Fruit fly (Drosophila melanogaster) whole organism, embryonic: ENCODE data around the gene CG2611.

ENCODE experiments used
- Asciz ChIP-seq: fragments of 200-800 bp; sonication (Bioruptor generic); optimal IDR thresholded peaks from 2 replicates; lab custom pipeline; 2017; ENCODE audit warnings: missing biosample characterization, mild to moderate bottlenecking, missing genetic modification characterization, missing genetic modification reagents
- B-H2 ChIP-seq: fragments of 200-800 bp; sonication (Bioruptor generic); optimal IDR thresholded peaks from 2 replicates; lab custom pipeline; 2018; ENCODE audit warnings: missing biosample characterization, mild to moderate bottlenecking, missing genetic modification characterization
- Bdp1 ChIP-seq: fragments of 200-800 bp; sonication (Bioruptor generic); optimal IDR thresholded peaks from 3 replicates; lab custom pipeline; 2016; ENCODE audit warnings: missing biosample characterization, missing genetic modification characterization
- C15 ChIP-seq: fragments of 200-800 bp; sonication (Bioruptor generic); IDR thresholded peaks from 3 replicates; pipeline ENCODE4 v1.3.6; 2022; ENCODE audit warnings: missing biosample characterization, missing genetic modification characterization
- CG11504 ChIP-seq: fragments of 200-800 bp; sonication (Bioruptor generic); optimal IDR thresholded peaks from 3 replicates; lab custom pipeline; 2019; ENCODE audit warnings: missing biosample characterization, mild to moderate bottlenecking, missing genetic modification characterization, moderate library complexity
- CG14014 ChIP-seq: fragments of 200-800 bp; sonication (Bioruptor generic); IDR thresholded peaks from 2 replicates; pipeline ENCODE4 v1.3.6; 2022; ENCODE audit warnings: missing biosample characterization, missing genetic modification characterization
- CG15479 ChIP-seq: fragments of 200-800 bp; sonication (Bioruptor generic); optimal IDR thresholded peaks from 3 replicates; lab custom pipeline; 2019; ENCODE audit warnings: missing biosample characterization, mild to moderate bottlenecking, missing genetic modification characterization, moderate library complexity
- CG16813 ChIP-seq: fragments of 200-800 bp; sonication (Bioruptor generic); IDR thresholded peaks from 3 replicates; pipeline ENCODE4 v1.3.6; 2022; ENCODE audit warnings: missing biosample characterization, missing genetic modification characterization; ENCODE audit not compliant: partially characterized antibody
- CG17568 ChIP-seq: fragments of 200-800 bp; sonication (Bioruptor generic); optimal IDR thresholded peaks from 2 replicates; lab custom pipeline; 2018; ENCODE audit warnings: missing biosample characterization, mild to moderate bottlenecking, missing genetic modification characterization, moderate library complexity
- CG1792 ChIP-seq: fragments of 200-800 bp; sonication (Bioruptor generic); optimal IDR thresholded peaks from 2 replicates; lab custom pipeline; 2016; ENCODE audit warnings: missing biosample characterization, missing genetic modification characterization
- CG18011 ChIP-seq: fragments of 200-800 bp; sonication (Bioruptor generic); optimal IDR thresholded peaks from 2 replicates; lab custom pipeline; 2017; ENCODE audit warnings: missing biosample characterization, missing genetic modification characterization, mild to moderate bottlenecking, moderate library complexity, missing genotype
- CG1832 ChIP-seq: fragments of 200-800 bp; sonication (Bioruptor generic); optimal IDR thresholded peaks from 2 replicates; lab custom pipeline; 2017; ENCODE audit warnings: missing biosample characterization, mild to moderate bottlenecking, missing genetic modification characterization, inconsistent platforms
- CG32767 ChIP-seq: fragments of 200-800 bp; sonication (Bioruptor generic); IDR thresholded peaks from 2 replicates; pipeline ENCODE4 v1.3.6; 2022; ENCODE audit warnings: missing biosample characterization, missing genetic modification characterization
- CG3281 ChIP-seq: fragments of 200-800 bp; sonication (Bioruptor generic); optimal IDR thresholded peaks from 3 replicates; lab custom pipeline; 2017; ENCODE audit warnings: missing biosample characterization, mild to moderate bottlenecking, missing genetic modification characterization
- CG34224 ChIP-seq: fragments of 200-800 bp; sonication (Bioruptor generic); IDR thresholded peaks from 3 replicates; pipeline ENCODE4 v1.3.6; 2022; ENCODE audit warnings: missing biosample characterization, missing genetic modification characterization; ENCODE audit not compliant: partially characterized antibody
- CG4424 ChIP-seq: fragments of 200-800 bp; sonication (Bioruptor generic); optimal IDR thresholded peaks from 3 replicates; lab custom pipeline; 2016; ENCODE audit warnings: missing biosample characterization, missing genetic modification characterization
- CG6683 ChIP-seq: fragments of 200-800 bp; sonication (Bioruptor generic); optimal IDR thresholded peaks from 2 replicates; lab custom pipeline; 2017; ENCODE audit warnings: missing biosample characterization, mild to moderate bottlenecking, missing genetic modification characterization, missing genetic modification reagents
- CG7987 ChIP-seq: fragments of 200-800 bp; sonication (Bioruptor generic); optimal IDR thresholded peaks from 2 replicates; lab custom pipeline; 2018; ENCODE audit warnings: missing biosample characterization, mild to moderate bottlenecking, missing genetic modification characterization, moderate library complexity
- CG8388 ChIP-seq: fragments of 200-800 bp; sonication (Bioruptor generic); optimal IDR thresholded peaks from 2 replicates; lab custom pipeline; 2019; ENCODE audit warnings: missing biosample characterization, mild to moderate bottlenecking, missing genetic modification characterization, moderate library complexity
- CG9817 ChIP-seq: fragments of 200-800 bp; sonication (Bioruptor generic); optimal IDR thresholded peaks from 2 replicates; lab custom pipeline; 2018; ENCODE audit warnings: missing biosample characterization, mild to moderate bottlenecking, missing genetic modification characterization, moderate library complexity
- Camta ChIP-seq: fragments of 200-800 bp; sonication (Bioruptor generic); optimal IDR thresholded peaks from 2 replicates; lab custom pipeline; 2016; ENCODE audit warnings: missing biosample characterization, missing genetic modification characterization
- CrebB ChIP-seq: fragments of 200-800 bp; sonication (Bioruptor generic); optimal IDR thresholded peaks from 3 replicates; lab custom pipeline; 2018; ENCODE audit warnings: missing biosample characterization, mild to moderate bottlenecking, missing genetic modification characterization
- D19B ChIP-seq: fragments of 200-800 bp; sonication (Bioruptor generic); optimal IDR thresholded peaks from 2 replicates; lab custom pipeline; 2017; ENCODE audit warnings: missing biosample characterization, mild to moderate bottlenecking, missing genetic modification characterization
- Dad ChIP-seq: fragments of 200-800 bp; sonication (Bioruptor generic); optimal IDR thresholded peaks from 3 replicates; lab custom pipeline; 2016; ENCODE audit warnings: missing biosample characterization, missing genetic modification characterization
- Dip2 ChIP-seq: fragments of 200-800 bp; sonication (Bioruptor generic); IDR thresholded peaks from 2 replicates; pipeline ENCODE4 v1.3.6; 2022; ENCODE audit warnings: missing biosample characterization, missing genetic modification characterization
- HLH4C ChIP-seq: fragments of 200-800 bp; sonication (Bioruptor generic); IDR thresholded peaks from 3 replicates; pipeline ENCODE4 v1.3.6; 2022; ENCODE audit warnings: missing biosample characterization, missing genetic modification characterization; ENCODE audit not compliant: partially characterized antibody
- Hey ChIP-seq: fragments of 200-800 bp; sonication (Bioruptor generic); optimal IDR thresholded peaks from 3 replicates; lab custom pipeline; 2018; ENCODE audit warnings: missing biosample characterization, mild to moderate bottlenecking, missing genetic modification characterization
- Hmx ChIP-seq: fragments of 200-800 bp; sonication (Bioruptor generic); optimal IDR thresholded peaks from 2 replicates; lab custom pipeline; 2016; ENCODE audit warnings: missing biosample characterization, missing genetic modification characterization
- Hr39 ChIP-seq: fragments of >200 bp; optimal IDR thresholded peaks from 2 replicates; lab custom pipeline; 2017
- Kr ChIP-seq: fragments of 200-800 bp; sonication (Bioruptor generic); optimal IDR thresholded peaks from 2 replicates; lab custom pipeline; 2017; ENCODE audit warnings: missing biosample characterization, mild to moderate bottlenecking, missing genetic modification characterization
- MESR4 ChIP-seq: fragments of 200-800 bp; sonication (Bioruptor generic); optimal IDR thresholded peaks from 2 replicates; lab custom pipeline; 2018; ENCODE audit warnings: missing biosample characterization, mild to moderate bottlenecking, missing genetic modification characterization, moderate library complexity
- NC2α ChIP-seq: fragments of 200-800 bp; sonication (Bioruptor generic); optimal IDR thresholded peaks from 2 replicates; lab custom pipeline; 2016; ENCODE audit warnings: missing biosample characterization, missing genetic modification characterization
- Nf-YC ChIP-seq: fragments of 200-800 bp; optimal IDR thresholded peaks from 3 replicates; lab custom pipeline; 2019; ENCODE audit warnings: missing biosample characterization, mild to moderate bottlenecking, missing genetic modification characterization, moderate library complexity
- PHDP ChIP-seq: fragments of 200-800 bp; sonication (Bioruptor generic); optimal IDR thresholded peaks from 3 replicates; lab custom pipeline; 2018; ENCODE audit warnings: missing biosample characterization, mild to moderate bottlenecking, missing genetic modification characterization, moderate library complexity
- Xbp1 ChIP-seq: fragments of 200-800 bp; sonication (Bioruptor generic); optimal IDR thresholded peaks from 3 replicates; lab custom pipeline; 2016; ENCODE audit warnings: missing biosample characterization, mild to moderate bottlenecking, missing genetic modification characterization
- ap ChIP-seq: fragments of 200-800 bp; sonication (Bioruptor generic); IDR thresholded peaks from 2 replicates; pipeline ENCODE4 v1.3.6; 2022; ENCODE audit warnings: missing biosample characterization, missing genetic modification characterization
- crp ChIP-seq, 2 experiments: fragments of 200-800 bp; sonication (Bioruptor generic); optimal IDR thresholded peaks; 2 replicates in 1 of 2; 3 replicates in 1 of 2; lab custom pipeline; 2017; ENCODE audit warnings: missing biosample characterization in 2 of 2, missing genetic modification characterization in 2 of 2, mild to moderate bottlenecking in 1 of 2, moderate library complexity in 1 of 2
- da ChIP-seq: fragments of 200-800 bp; sonication (Bioruptor generic); optimal IDR thresholded peaks from 2 replicates; lab custom pipeline; 2016; ENCODE audit warnings: missing biosample characterization, missing genetic modification characterization
- dm ChIP-seq: fragments of 200-800 bp; sonication (Bioruptor generic); optimal IDR thresholded peaks from 3 replicates; lab custom pipeline; 2016; ENCODE audit warnings: missing biosample characterization, missing genetic modification characterization
- en ChIP-seq: fragments of 200-800 bp; sonication (Bioruptor generic); optimal IDR thresholded peaks from 2 replicates; lab custom pipeline; 2016; ENCODE audit warnings: missing biosample characterization, missing genetic modification characterization
- jing ChIP-seq: fragments of 200-800 bp; sonication (Bioruptor generic); optimal IDR thresholded peaks from 2 replicates; lab custom pipeline; 2018; ENCODE audit warnings: missing biosample characterization, mild to moderate bottlenecking, missing genetic modification characterization
- lbe ChIP-seq: fragments of 200-800 bp; sonication (Bioruptor generic); optimal IDR thresholded peaks from 2 replicates; lab custom pipeline; 2016; ENCODE audit warnings: missing biosample characterization, mild to moderate bottlenecking, missing genetic modification characterization
- nom ChIP-seq: fragments of 200-800 bp; sonication (Bioruptor generic); optimal IDR thresholded peaks from 2 replicates; lab custom pipeline; 2017; ENCODE audit warnings: missing biosample characterization, missing genetic modification characterization, mild to moderate bottlenecking, moderate library complexity, missing genetic modification reagents
- otp ChIP-seq: fragments of 200-800 bp; sonication (Bioruptor generic); IDR thresholded peaks from 3 replicates; pipeline ENCODE4, ENCODE4 v1.3.6; 2022; ENCODE audit warnings: missing biosample characterization, missing genetic modification characterization
- peb ChIP-seq: fragments of 200-800 bp; sonication (Bioruptor generic); IDR thresholded peaks from 2 replicates; pipeline ENCODE4 v1.3.6; 2022; ENCODE audit warnings: missing biosample characterization, missing genetic modification characterization
- prd ChIP-seq, 3 experiments: fragments of >200 bp in 2 of 3; fragments of 200-800 bp in 1 of 3; sonication (Bioruptor generic) in 1 of 3; optimal IDR thresholded peaks in 2 of 3; IDR thresholded peaks in 1 of 3; 2 replicates in 2 of 3; 3 replicates in 1 of 3; pipeline versions ENCODE4 v1.3.6 to Lab custom; 2017 to 2022; ENCODE audit warnings: missing biosample characterization in 1 of 3, missing genetic modification characterization in 1 of 3
- run ChIP-seq: fragments of 200-800 bp; sonication (Bioruptor generic); optimal IDR thresholded peaks from 3 replicates; lab custom pipeline; 2018; ENCODE audit warnings: missing biosample characterization, mild to moderate bottlenecking, missing genetic modification characterization
- shn ChIP-seq: fragments of 200-800 bp; sonication (Bioruptor generic); optimal IDR thresholded peaks from 3 replicates; lab custom pipeline; 2016; ENCODE audit warnings: missing biosample characterization, missing genetic modification characterization
- tio ChIP-seq: fragments of 200-800 bp; sonication (Bioruptor generic); optimal IDR thresholded peaks from 2 replicates; lab custom pipeline; 2017; ENCODE audit warnings: missing biosample characterization, missing genetic modification characterization, inconsistent platforms
- tll ChIP-seq, 2 experiments: fragments of 200-800 bp in 1 of 2; fragments of >200 bp in 1 of 2; sonication (Bioruptor generic) in 1 of 2; optimal IDR thresholded peaks; 2 replicates each; lab custom pipeline; 2017 to 2019; ENCODE audit warnings: missing biosample characterization in 2 of 2, missing genetic modification characterization in 2 of 2, mild to moderate bottlenecking in 1 of 2, moderate library complexity in 1 of 2
- yki ChIP-seq: fragments of >200 bp; optimal IDR thresholded peaks from 3 replicates; lab custom pipeline; 2018

Gene CG2611

DNA sequence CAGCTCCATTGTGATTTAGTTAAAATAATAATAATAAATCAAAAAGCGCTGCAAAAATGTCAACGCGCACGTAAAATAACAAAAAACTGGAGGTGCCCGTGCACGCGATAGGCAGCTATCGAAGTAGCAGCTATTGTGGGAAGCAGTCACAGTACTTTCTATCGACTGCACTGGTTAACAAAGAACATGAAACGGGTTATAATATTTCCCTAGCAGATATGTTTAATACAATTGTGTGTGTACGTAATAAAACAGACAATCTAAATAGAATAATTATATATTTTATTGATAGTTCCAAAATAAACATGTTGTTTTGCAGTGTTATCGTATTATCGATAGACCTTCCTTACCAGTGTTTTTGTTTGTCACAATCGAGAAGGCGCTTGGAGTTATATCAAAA is 25.9 kb downstream of the CG2611 start, which contains the start of the genes CG31678 and IKKepsilon (continued):
- TF ChIP-seq CrebB (tag; lab: Kevin White, UChicago) (no peak), shn (GFP tag; lab: Kevin White, UChicago) (no peak), da (GFP tag; lab: Kevin White, UChicago) (no peak), CG17568 (no peak), jing (GFP tag; lab: Kevin White, UChicago) (no peak), CG32767 (GFP tag; lab: Robert Waterston, UW) (no peak), CG6683 (GFP tag; lab: Kevin White, UChicago) (no peak), run (tag; lab: Kevin White, UChicago) (no peak), tio (GFP tag; lab: Kevin White, UChicago) (no peak), Asciz (GFP tag; lab: Kevin White, UChicago) (no peak), CG8388 (GFP tag; lab: Kevin White, UChicago) (no peak), HLH4C (peak; percentile 98), CG1792 (GFP tag; lab: Kevin White, UChicago) (no peak), Xbp1 (GFP tag; lab: Kevin White, UChicago) (peak; percentile 61), Dad (GFP tag; lab: Kevin White, UChicago) (no peak), dm (GFP tag; lab: Kevin White, UChicago) (no peak), nom (peak; percentile 18), CG9817 (no peak), yki (lab: Kevin White, UChicago) (no peak), Hmx (GFP tag; lab: Kevin White, UChicago) (no peak), lbe (GFP tag; lab: Kevin White, UChicago) (peak; percentile 40), prd (optimal IDR thresholded peaks at IDR 0.05; lab: Kevin White, UChicago) (no peak), prd (GFP tag; IDR thresholded peaks at IDR 0.05; lab: Robert Waterston, UW) (peak; percentile 28; the same call in 1 of the 3 replicates), crp (GFP tag; optimal IDR thresholded peaks at IDR 0.05; lab: Kevin White, UChicago) (peak in 1 of 2 experiments; percentile 23), CG18011 (GFP tag; lab: Kevin White, UChicago) (no peak), C15 (GFP tag; lab: Robert Waterston, UW) (no peak), otp (GFP tag; lab: Robert Waterston, UW) (no peak), Dip2 (GFP tag; lab: Robert Waterston, UW) (no peak), CG15479 (GFP tag; lab: Kevin White, UChicago) (no peak), Camta (no peak), MESR4 (GFP tag; lab: Kevin White, UChicago) (peak; percentile 46), CG4424 (peak; percentile 52), ap (GFP tag; lab: Robert Waterston, UW) (no peak), Kr (no peak), Hey (no peak), en (GFP tag; lab: Kevin White, UChicago) (no peak), Nf-YC (tag; lab: Kevin White, UChicago) (no peak), tll (GFP tag; optimal IDR thresholded peaks at IDR 0.05; lab: Kevin White, UChicago) (no peak), CG16813 (GFP tag; lab: Robert Waterston, UW) (peak; percentile 92), Bdp1 (GFP tag; lab: Kevin White, UChicago) (no peak), CG34224 (GFP tag; lab: Robert Waterston, UW) (peak; percentile 93), peb (GFP tag; lab: Robert Waterston, UW) (no peak), PHDP (tag; lab: Kevin White, UChicago) (peak; percentile 30), NC2α (GFP tag; lab: Kevin White, UChicago) (no peak), CG1832 (GFP tag; lab: Kevin White, UChicago) (no peak), Hr39 (lab: Kevin White, UChicago) (no peak), B-H2 (GFP tag; lab: Kevin White, UChicago) (no peak), D19B (GFP tag; lab: Kevin White, UChicago) (no peak), CG7987 (no peak), CG11504 (tag; lab: Kevin White, UChicago) (no peak), CG14014 (GFP tag; lab: Robert Waterston, UW) (no peak), CG3281 (GFP tag; lab: Kevin White, UChicago) (no peak)
